Fruit fly (Drosophila melanogaster): ENCODE measurements around the gene Pomp.
A peak's percentile ranks its signal among the peaks of the same experiment; 100 is the strongest.

The Pomp gene

dm6 chr2L:20805624-20806339 is 18.3 kb downstream of the Pomp start (continued):
- TF ChIP-seq CG3726 (GFP tag; IDR thresholded peaks at IDR 0.05), result peak; percentile 93
- TF ChIP-seq ci (GFP tag; IDR thresholded peaks at IDR 0.05), result peak; percentile 96
- TF ChIP-seq eyg (GFP tag; optimal IDR thresholded peaks at IDR 0.05), result no peak
- TF ChIP-seq CG8765 (GFP tag; IDR thresholded peaks at IDR 0.05), result peak; percentile 75
- peak; percentile 85 for TF ChIP-seq nerfin-2 (GFP tag; IDR thresholded peaks at IDR 0.05; ENCODE audit: partially characterized antibody)
- TF ChIP-seq eve (GFP tag; optimal IDR thresholded peaks at IDR 0.05), result peak in 1 of 2 experiments; percentile 96
- peak; percentile 80 for TF ChIP-seq CG16863 (GFP tag; optimal IDR thresholded peaks at IDR 0.05)
- peak; percentile 57 for TF ChIP-seq CG9609 (GFP tag; optimal IDR thresholded peaks at IDR 0.05)
- peak; percentile 53 for TF ChIP-seq en (GFP tag; optimal IDR thresholded peaks at IDR 0.05)
- peak; percentile 84 for TF ChIP-seq trh (GFP tag; optimal IDR thresholded peaks at IDR 0.05)
- peak; percentile 93 for TF ChIP-seq CG6765 (GFP tag; optimal IDR thresholded peaks at IDR 0.05)
- peak; percentile 90 for TF ChIP-seq chm (GFP tag; IDR thresholded peaks at IDR 0.05)
- peak; percentile 86 for TF ChIP-seq dimm (GFP tag; IDR thresholded peaks at IDR 0.05)
- TF ChIP-seq Med (GFP tag), result peak; percentile 95
- TF ChIP-seq CG12659 (GFP tag; optimal IDR thresholded peaks at IDR 0.05), result peak; percentile 97
- TF ChIP-seq Bgb (GFP tag; IDR thresholded peaks at IDR 0.05; ENCODE audit: partially characterized antibody), result peak; percentile 75
- TF ChIP-seq tx (GFP tag; optimal IDR thresholded peaks at IDR 0.05), result peak; percentile 76
- TF ChIP-seq CG30403 (GFP tag; optimal IDR thresholded peaks at IDR 0.05), result peak; percentile 96
- TF ChIP-seq H2.0 (GFP tag; IDR thresholded peaks at IDR 0.05), result peak; percentile 93
- peak; percentile 87 for TF ChIP-seq CG10462 (GFP tag; optimal IDR thresholded peaks at IDR 0.05)
- TF ChIP-seq z (GFP tag; IDR thresholded peaks at IDR 0.05), result peak; percentile 61; the same call in 1 of the 3 replicates
- peak; percentile 44; the same call in 2 of the 3 replicates for TF ChIP-seq knrl (GFP tag; IDR thresholded peaks at IDR 0.05; ENCODE audit: partially characterized antibody)
- peak; percentile 68 for TF ChIP-seq ash1 (GFP tag; optimal IDR thresholded peaks at IDR 0.05)
- TF ChIP-seq gce (GFP tag; IDR thresholded peaks at IDR 0.05), result peak; percentile 92
- TF ChIP-seq vfl (GFP tag; optimal IDR thresholded peaks at IDR 0.05), result peak; percentile 89
- peak; percentile 18 for TF ChIP-seq p53 (GFP tag; optimal IDR thresholded peaks at IDR 0.05)
- TF ChIP-seq bigmax (GFP tag; optimal IDR thresholded peaks at IDR 0.05), result peak; percentile 64
- TF ChIP-seq Lhr (GFP tag; optimal IDR thresholded peaks at IDR 0.05), result peak; percentile 79
- peak; percentile 94 for TF ChIP-seq dmrt11E (tag; optimal IDR thresholded peaks at IDR 0.05)

DNA sequence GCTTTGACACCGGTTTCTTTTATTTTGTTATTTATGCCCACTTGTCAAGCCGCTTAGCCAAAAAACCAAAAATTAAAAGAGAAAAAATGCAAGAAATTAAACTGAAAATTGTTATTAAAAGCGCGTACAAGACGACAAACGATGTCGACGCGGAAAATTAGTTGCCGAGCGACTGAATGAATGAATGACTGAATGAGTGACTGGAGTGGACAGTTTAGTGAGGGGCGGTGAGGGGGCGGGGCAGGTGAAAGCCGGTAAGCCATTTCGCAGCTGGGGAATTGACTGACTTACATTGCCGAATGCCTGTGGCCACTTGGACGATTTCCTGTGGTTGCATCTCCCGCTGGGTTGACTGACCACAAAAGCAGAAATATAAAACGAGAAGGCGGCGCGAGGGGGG is 19.2 kb downstream of the Pomp start:
- TF ChIP-seq TFAM (GFP tag; optimal IDR thresholded peaks at IDR 0.05) (no peak), klu (GFP tag; IDR thresholded peaks at IDR 0.05) (0 out of 2 replicates have a peak, but pooled peaks have one; percentile 8), chinmo (GFP tag; IDR thresholded peaks at IDR 0.05; ENCODE audit: partially characterized antibody) (0 out of 4 replicates have a peak, but pooled peaks have one; percentile 37), Med (GFP tag) (peak; percentile 67), slou (GFP tag; optimal IDR thresholded peaks at IDR 0.05) (no peak), CG8281 (tag; optimal IDR thresholded peaks at IDR 0.05) (peak; percentile 91), CG9932 (GFP tag; IDR thresholded peaks at IDR 0.05) (no peak)

- peak; percentile 31; the same call in 1 of the 2 replicates for TF ChIP-seq wdn (GFP tag; IDR thresholded peaks at IDR 0.05)
- peak; percentile 43 for TF ChIP-seq CG31365 (tag; optimal IDR thresholded peaks at IDR 0.05)
- TF ChIP-seq CG11723 (GFP tag; optimal IDR thresholded peaks at IDR 0.05), result no peak
- no peak for TF ChIP-seq br (optimal IDR thresholded peaks at IDR 0.05)
- peak; percentile 74 for TF ChIP-seq dysf (GFP tag; IDR thresholded peaks at IDR 0.05)
- TF ChIP-seq gro (GFP tag; optimal IDR thresholded peaks at IDR 0.05), result peak; percentile 24
- peak; percentile 67 for TF ChIP-seq CG15269 (tag; optimal IDR thresholded peaks at IDR 0.05)
- TF ChIP-seq gem (tag; optimal IDR thresholded peaks at IDR 0.05), result peak; percentile 76
- TF ChIP-seq emc (GFP tag; optimal IDR thresholded peaks at IDR 0.05), result peak; percentile 15
- TF ChIP-seq CG4730 (GFP tag; IDR thresholded peaks at IDR 0.05), result peak; percentile 37; the same call in 1 of the 2 replicates
- no peak for TF ChIP-seq Neu2 (GFP tag; optimal IDR thresholded peaks at IDR 0.05; ENCODE audit: borderline replicate concordance)
- peak; percentile 67 for TF ChIP-seq schlank (tag; optimal IDR thresholded peaks at IDR 0.05)
- peak; percentile 45 for TF ChIP-seq Sox100B (GFP tag; optimal IDR thresholded peaks at IDR 0.05)
Measured at dm6 chr2L:20807617-20808509, 20.4 kb downstream of the Pomp start.
